Worm (Caenorhabditis elegans) whole organism, young adult: Measurements from ENCODE around the gene erd-2.2.
A peak's percentile ranks its signal among the peaks of the same experiment; 100 is the strongest.

Experiments used
- B0261.1 ChIP-seq: sonication (generic microtip); optimal IDR thresholded peaks from 2 replicates; lab custom pipeline; 2016; ENCODE audit warnings: mild to moderate bottlenecking, missing genetic modification characterization, moderate library complexity, missing compliant biosample characterization
- B0336.3 ChIP-seq: fragments of 200-800 bp; sonication (Bioruptor generic); IDR thresholded peaks from 2 replicates; pipeline ENCODE4 v1.3.6; 2022; ENCODE audit warnings: missing genetic modification characterization, missing compliant biosample characterization
- C17E4.6 ChIP-seq: fragments of 200-800 bp; sonication (Bioruptor generic); IDR thresholded peaks from 2 replicates; pipeline ENCODE4 v1.3.6; 2022; ENCODE audit warnings: missing genetic modification reagents, missing genetic modification characterization, missing compliant biosample characterization
- F22D6.2 ChIP-seq: sonication (generic microtip); optimal IDR thresholded peaks from 2 replicates; lab custom pipeline; 2016; ENCODE audit warnings: mild to moderate bottlenecking, missing genetic modification characterization, missing compliant biosample characterization
- F33H1.4 ChIP-seq: fragments of 200-800 bp; sonication (Bioruptor generic); IDR thresholded peaks from 2 replicates; pipeline ENCODE4 v1.3.6; 2022; ENCODE audit warnings: missing genetic modification reagents, missing genetic modification characterization, missing compliant biosample characterization
- F57A8.1 ChIP-seq: fragments of 200-800 bp; sonication (Bioruptor generic); optimal IDR thresholded peaks from 2 replicates; lab custom pipeline; 2018; ENCODE audit warnings: mild to moderate bottlenecking, missing genetic modification characterization, moderate library complexity, missing compliant biosample characterization
- K11D2.4 ChIP-seq: fragments of 200-800 bp; sonication (Bioruptor generic); IDR thresholded peaks from 2 replicates; pipeline ENCODE4 v1.3.6; 2022; ENCODE audit warnings: missing genetic modification reagents, missing genetic modification characterization, missing compliant biosample characterization
- K12H6.12 ChIP-seq: fragments of 200-800 bp; sonication (Bioruptor generic); optimal IDR thresholded peaks from 2 replicates; lab custom pipeline; 2018; ENCODE audit warnings: mild to moderate bottlenecking, missing genetic modification characterization, missing compliant biosample characterization
- T07F8.4 ChIP-seq: sonication (generic microtip); optimal IDR thresholded peaks from 2 replicates; lab custom pipeline; 2016; ENCODE audit warnings: mild to moderate bottlenecking, missing genetic modification characterization, moderate library complexity, missing compliant biosample characterization
- Y53F4B.3 ChIP-seq: fragments of 200-800 bp; sonication (Bioruptor generic); IDR thresholded peaks from 2 replicates; pipeline ENCODE4 v1.3.6; 2022; ENCODE audit warnings: missing genetic modification reagents, missing genetic modification characterization, missing compliant biosample characterization
- Y53G8AR.9 ChIP-seq: fragments of 200-800 bp; sonication (Bioruptor generic); conservative IDR thresholded peaks from 2 replicates; pipeline ENCODE4 v1.3.6; 2022; ENCODE audit warnings: missing genetic modification reagents, missing genetic modification characterization, missing compliant biosample characterization
- Y95B8A.8 ChIP-seq: fragments of 200-800 bp; sonication (Bioruptor generic); IDR thresholded peaks from 2 replicates; pipeline ENCODE4 v1.3.6; 2022; ENCODE audit warnings: missing genetic modification reagents, missing genetic modification characterization, missing compliant biosample characterization
- ZK185.1 ChIP-seq: sonication (generic microtip); optimal IDR thresholded peaks from 2 replicates; lab custom pipeline; 2016; ENCODE audit warnings: mild to moderate bottlenecking, missing genetic modification characterization, missing compliant biosample characterization; ENCODE audit not compliant: poor library complexity, severe bottlenecking
- akir-1 ChIP-seq: fragments of 200-800 bp; sonication (Bioruptor generic); optimal IDR thresholded peaks from 2 replicates; lab custom pipeline; 2018; ENCODE audit warnings: mild to moderate bottlenecking, missing genetic modification characterization, moderate library complexity, missing compliant biosample characterization
- aptf-3 ChIP-seq: fragments of 200-800 bp; sonication (Bioruptor generic); IDR thresholded peaks from 2 replicates; pipeline ENCODE4 v1.3.6; 2022; ENCODE audit warnings: missing genetic modification characterization, missing compliant biosample characterization
- cebp-2 ChIP-seq: fragments of 200-800 bp; sonication (Bioruptor generic); IDR thresholded peaks from 2 replicates; pipeline ENCODE4 v1.3.6; 2022; ENCODE audit warnings: missing genetic modification characterization, missing compliant biosample characterization
- ceh-100 ChIP-seq: fragments of 200-800 bp; sonication (Bioruptor generic); IDR thresholded peaks from 2 replicates; pipeline ENCODE4 v1.3.6; 2022; ENCODE audit warnings: missing genetic modification reagents, missing genetic modification characterization, missing compliant biosample characterization
- ceh-40 ChIP-seq: fragments of 200-800 bp; sonication (Bioruptor generic); IDR thresholded peaks from 2 replicates; pipeline ENCODE4 v1.3.6; 2022; ENCODE audit warnings: missing genetic modification characterization, missing compliant biosample characterization
- egl-18 ChIP-seq: fragments of 200-800 bp; sonication (Bioruptor generic); IDR thresholded peaks from 2 replicates; pipeline ENCODE4 v1.3.6; 2022; ENCODE audit warnings: missing genetic modification reagents, missing genetic modification characterization, missing compliant biosample characterization
- egl-44 ChIP-seq: fragments of 200-800 bp; sonication (Bioruptor generic); IDR thresholded peaks from 2 replicates; pipeline ENCODE4 v1.3.6; 2022; ENCODE audit warnings: missing genetic modification reagents, missing genetic modification characterization, missing compliant biosample characterization
- egrh-3 ChIP-seq: fragments of 200-800 bp; sonication (Bioruptor generic); IDR thresholded peaks from 2 replicates; pipeline ENCODE4 v1.3.6; 2022; ENCODE audit warnings: missing genetic modification reagents, missing genetic modification characterization, missing compliant biosample characterization
- gei-17 ChIP-seq: fragments of 200-800 bp; sonication (Bioruptor generic); optimal IDR thresholded peaks from 2 replicates; lab custom pipeline; 2018; ENCODE audit warnings: mild to moderate bottlenecking, missing genetic modification characterization, missing compliant biosample characterization
- him-1 ChIP-seq: sonication (generic microtip); optimal IDR thresholded peaks from 2 replicates; lab custom pipeline; 2016; ENCODE audit warnings: missing genotype, missing genetic modification reagents, missing genetic modification characterization, missing compliant biosample characterization
- hmg-1.2 ChIP-seq: fragments of 200-800 bp; sonication (Bioruptor generic); IDR thresholded peaks from 2 replicates; pipeline ENCODE4 v1.3.6; 2022; ENCODE audit warnings: missing genetic modification reagents, missing genetic modification characterization, missing compliant biosample characterization
- let-526 ChIP-seq: fragments of 200-800 bp; sonication (Bioruptor generic); IDR thresholded peaks from 2 replicates; pipeline ENCODE4 v1.3.6; 2022; ENCODE audit warnings: missing genetic modification reagents, missing genetic modification characterization, missing compliant biosample characterization
- lin-26 ChIP-seq: fragments of 200-800 bp; sonication (Bioruptor generic); IDR thresholded peaks from 2 replicates; pipeline ENCODE4 v1.3.6; 2022; ENCODE audit warnings: missing genetic modification reagents, missing genetic modification characterization, missing compliant biosample characterization
- lin-40 ChIP-seq: sonication (generic microtip); optimal IDR thresholded peaks from 2 replicates; lab custom pipeline; 2016; ENCODE audit warnings: missing genetic modification characterization, mild to moderate bottlenecking, missing compliant biosample characterization, missing genotype, missing genetic modification reagents
- madf-10 ChIP-seq: sonication (generic microtip); optimal IDR thresholded peaks from 2 replicates; lab custom pipeline; 2016; ENCODE audit warnings: mild to moderate bottlenecking, missing genetic modification characterization, missing compliant biosample characterization
- madf-6 ChIP-seq: fragments of 200-800 bp; sonication (Bioruptor generic); IDR thresholded peaks from 2 replicates; pipeline ENCODE4 v1.3.6; 2022; ENCODE audit warnings: missing genetic modification reagents, missing genetic modification characterization, missing compliant biosample characterization
- madf-8 ChIP-seq: fragments of 200-800 bp; sonication (Bioruptor generic); conservative IDR thresholded peaks from 2 replicates; pipeline ENCODE4 v1.3.6; 2022; ENCODE audit warnings: missing genetic modification reagents, missing genetic modification characterization, missing compliant biosample characterization
- nfya-1 ChIP-seq: sonication (generic microtip); optimal IDR thresholded peaks from 2 replicates; lab custom pipeline; 2017; ENCODE audit warnings: antibody characterized with exemption, missing compliant biosample characterization, missing genetic modification characterization, borderline replicate concordance; ENCODE audit not compliant: insufficient read depth
- nfya-2 ChIP-seq: fragments of 200-800 bp; sonication (Bioruptor generic); IDR thresholded peaks from 2 replicates; pipeline ENCODE4 v1.3.6; 2022; ENCODE audit warnings: missing genetic modification reagents, missing genetic modification characterization, missing compliant biosample characterization
- nhr-90 ChIP-seq: sonication (generic microtip); optimal IDR thresholded peaks from 2 replicates; lab custom pipeline; 2016; ENCODE audit warnings: missing genotype, mild to moderate bottlenecking, missing genetic modification characterization, missing compliant biosample characterization
- rcor-1 ChIP-seq: fragments of 200-800 bp; sonication (Bioruptor generic); IDR thresholded peaks from 2 replicates; pipeline ENCODE4 v1.3.6; 2022; ENCODE audit warnings: missing genetic modification reagents, missing genetic modification characterization, missing compliant biosample characterization
- rec-8 ChIP-seq, 2 experiments: sonication (generic microtip); optimal IDR thresholded peaks; 2 replicates each; lab custom pipeline; 2016; ENCODE audit warnings: mild to moderate bottlenecking in 2 of 2, missing genetic modification characterization in 2 of 2, missing genetic modification reagents in 2 of 2, missing genotype in 2 of 2, missing biosample characterization in 1 of 2, missing compliant biosample characterization in 1 of 2, moderate library complexity in 1 of 2
- rpc-1 ChIP-seq, 2 experiments: fragments of 150-350 bp in 1 of 2; sonication (generic microtip) in 1 of 2; optimal IDR thresholded peaks; 2 replicates each; lab custom pipeline; 2014 to 2018; ENCODE audit warnings: missing biosample characterization in 1 of 2, missing genetic modification characterization in 1 of 2, missing genetic modification reagents in 1 of 2, missing genotype in 1 of 2
- sea-2 ChIP-seq: fragments of 200-800 bp; sonication (Bioruptor generic); IDR thresholded peaks from 2 replicates; pipeline ENCODE4 v1.3.6; 2022; ENCODE audit warnings: missing genetic modification characterization, missing compliant biosample characterization
- snpc-4 ChIP-seq, 5 experiments: fragments of 150-350 bp in 1 of 5; sonication (generic microtip) in 4 of 5; optimal IDR thresholded peaks; 2 replicates each; lab custom pipeline; 2014 to 2018; ENCODE audit warnings: missing genetic modification characterization in 5 of 5, missing biosample characterization in 3 of 5, antibody characterized with exemption in 2 of 5, mild to moderate bottlenecking in 2 of 5, missing compliant biosample characterization in 2 of 5, missing genotype in 2 of 5, moderate library complexity in 2 of 5, missing genetic modification reagents in 1 of 5
- somi-1 ChIP-seq: fragments of 200-800 bp; sonication (Bioruptor generic); optimal IDR thresholded peaks from 2 replicates; lab custom pipeline; 2018; ENCODE audit warnings: mild to moderate bottlenecking, missing genetic modification characterization, missing compliant biosample characterization
- xnd-1 ChIP-seq: sonication (generic microtip); optimal IDR thresholded peaks from 2 replicates; lab custom pipeline; 2016; ENCODE audit warnings: missing genotype, missing genetic modification reagents, missing genetic modification characterization, missing compliant biosample characterization
- ztf-25 ChIP-seq: fragments of 200-800 bp; sonication (Bioruptor generic); IDR thresholded peaks from 2 replicates; pipeline ENCODE4 v1.3.6; 2022; ENCODE audit warnings: missing genetic modification reagents, missing genetic modification characterization, missing compliant biosample characterization
- ztf-26 ChIP-seq: sonication (generic microtip); optimal IDR thresholded peaks from 2 replicates; lab custom pipeline; 2017; ENCODE audit warnings: missing genetic modification characterization, missing compliant biosample characterization
- ztf-3 ChIP-seq: fragments of 200-800 bp; sonication (Bioruptor generic); optimal IDR thresholded peaks from 2 replicates; lab custom pipeline; 2018; ENCODE audit warnings: mild to moderate bottlenecking, missing genetic modification characterization, missing compliant biosample characterization

erd-2.2 gene

ce11 chrIII:5868401-5868800, 38.4 kb upstream of the erd-2.2 start, which contains the start of gene eng-1 (continued):
- TF ChIP-seq rpc-1 (optimal IDR thresholded peaks at IDR 0.05; lab: Kevin White, UChicago), result no peak
- TF ChIP-seq rpc-1 (tag; optimal IDR thresholded peaks at IDR 0.05; lab: Kevin White, UChicago), result no peak

ce11 chrIII:5869429-5869828, 37.4 kb upstream of the erd-2.2 start, which contains the start of gene F01F1.15:
Gene F01F1.15 (minus strand): TSS chrIII:5869529.
- no peak for TF ChIP-seq Y95B8A.8 (GFP tag; lab: Robert Waterston, UW)
- no peak for TF ChIP-seq Y53G8AR.9 (GFP tag; lab: Robert Waterston, UW)
- no peak for TF ChIP-seq ceh-100 (GFP tag; lab: Robert Waterston, UW)
- no peak for TF ChIP-seq F22D6.2 (tag; lab: Kevin White, UChicago)
- TF ChIP-seq sea-2, result no peak
- no peak for TF ChIP-seq somi-1 (GFP tag; lab: Kevin White, UChicago)
- no peak for TF ChIP-seq B0336.3 (GFP tag; lab: Robert Waterston, UW)
- TF ChIP-seq F33H1.4 (GFP tag; lab: Robert Waterston, UW), result no peak
- TF ChIP-seq ztf-26 (tag; lab: Kevin White, UChicago), result no peak
- no peak for TF ChIP-seq cebp-2
- no peak for TF ChIP-seq lin-26 (GFP tag; lab: Robert Waterston, UW)
- TF ChIP-seq ceh-40 (GFP tag; lab: Robert Waterston, UW), result no peak
- no peak for TF ChIP-seq madf-8 (GFP tag; lab: Robert Waterston, UW)
- no peak for TF ChIP-seq ztf-3 (GFP tag; lab: Kevin White, UChicago)

- no peak for TF ChIP-seq Y53F4B.3 (GFP tag; lab: Robert Waterston, UW)
- no peak for TF ChIP-seq K12H6.12 (tag; lab: Kevin White, UChicago)
- TF ChIP-seq K11D2.4 (GFP tag; lab: Robert Waterston, UW), result peak; percentile 57
- no peak for TF ChIP-seq somi-1 (GFP tag; lab: Kevin White, UChicago)
- no peak for TF ChIP-seq ceh-40 (GFP tag; lab: Robert Waterston, UW)
- no peak; the same call in 1 of the 2 replicates for TF ChIP-seq rcor-1 (GFP tag; lab: Robert Waterston, UW)
- peak; percentile 39 for TF ChIP-seq F22D6.2 (tag; lab: Kevin White, UChicago)
- no peak for TF ChIP-seq snpc-4 (GFP tag; optimal IDR thresholded peaks at IDR 0.05; lab: Kevin White, UChicago)
- peak in 2 of 4 experiments; percentile 13 to 17 for TF ChIP-seq snpc-4 (tag; optimal IDR thresholded peaks at IDR 0.05; lab: Kevin White, UChicago)
- TF ChIP-seq T07F8.4, result no peak
- no peak for TF ChIP-seq egl-44 (GFP tag; lab: Robert Waterston, UW)
- TF ChIP-seq nhr-90, result no peak
- no peak for TF ChIP-seq rpc-1 (optimal IDR thresholded peaks at IDR 0.05; lab: Kevin White, UChicago)
- TF ChIP-seq rpc-1 (tag; optimal IDR thresholded peaks at IDR 0.05; lab: Kevin White, UChicago), result no peak
- peak; percentile 80 for TF ChIP-seq madf-6 (GFP tag; lab: Robert Waterston, UW)
- TF ChIP-seq let-526 (GFP tag; lab: Robert Waterston, UW), result peak; percentile 65; the same call in 1 of the 2 replicates
- TF ChIP-seq C17E4.6 (GFP tag; lab: Robert Waterston, UW), result 0 out of 2 replicates have a peak, but pooled peaks have one; percentile 28
- peak; percentile 59 for TF ChIP-seq lin-40 (tag; lab: Kevin White, UChicago)
- no peak for TF ChIP-seq egrh-3 (GFP tag; lab: Robert Waterston, UW)
- no peak for TF ChIP-seq sea-2
- no peak for TF ChIP-seq ztf-25 (GFP tag; lab: Robert Waterston, UW)
- TF ChIP-seq egl-18, result no peak
- TF ChIP-seq nfya-2 (GFP tag; lab: Robert Waterston, UW), result no peak
- peak; percentile 40 for TF ChIP-seq madf-10 (tag; lab: Kevin White, UChicago)
- TF ChIP-seq ZK185.1, result peak; percentile 78
- TF ChIP-seq xnd-1 (tag; lab: Kevin White, UChicago), result no peak
- no peak for TF ChIP-seq akir-1 (GFP tag; lab: Kevin White, UChicago)
- TF ChIP-seq hmg-1.2, result peak; percentile 14; the same call in 1 of the 2 replicates
- peak; percentile 31 for TF ChIP-seq him-1 (tag; lab: Kevin White, UChicago)
- peak; percentile 23 to 31 for TF ChIP-seq rec-8 (tag; optimal IDR thresholded peaks at IDR 0.05; lab: Kevin White, UChicago)
- TF ChIP-seq F33H1.4 (GFP tag; lab: Robert Waterston, UW), result peak; percentile 63
- no peak for TF ChIP-seq B0261.1
- TF ChIP-seq F57A8.1, result no peak
- no peak for TF ChIP-seq aptf-3 (GFP tag; lab: Robert Waterston, UW)
- TF ChIP-seq gei-17, result no peak
- 0 out of 2 replicates have a peak, but pooled peaks have one; percentile 25 for TF ChIP-seq madf-8 (GFP tag; lab: Robert Waterston, UW)
- no peak for TF ChIP-seq nfya-1
Measured at ce11 chrIII:5871760-5872159, 35.1 kb upstream of the erd-2.2 start, which contains the start of the genes F01F1.11 and F01F1.3. Gene F01F1.11 (minus strand): TSS chrIII:5871877. Gene F01F1.3 (plus strand): TSS chrIII:5871938.
